Worm (Caenorhabditis elegans) whole organism, L1 larva: ENCODE data around the gene Y53F4B.23.

Source experiments
- C16A3.4 ChIP-seq: fragments of 150-350 bp; optimal IDR thresholded peaks from 2 replicates; lab custom pipeline; 2014; ENCODE audit warnings: missing biosample characterization, missing genetic modification characterization
- F16B12.6 ChIP-seq: fragments of 150-350 bp; optimal IDR thresholded peaks from 2 replicates; lab custom pipeline; 2014; ENCODE audit warnings: missing biosample characterization, missing genetic modification characterization
- Y116A8C.19 ChIP-seq: sonication (generic microtip); optimal IDR thresholded peaks from 2 replicates; lab custom pipeline; 2016; ENCODE audit warnings: missing compliant biosample characterization, missing genetic modification characterization, borderline replicate concordance
- aha-1 ChIP-seq: fragments of 150-350 bp; optimal IDR thresholded peaks from 2 replicates; lab custom pipeline; 2014; ENCODE audit warnings: missing biosample characterization, missing genetic modification characterization
- blmp-1 ChIP-seq: fragments of 150-350 bp; optimal IDR thresholded peaks from 2 replicates; lab custom pipeline; 2014; ENCODE audit warnings: missing biosample characterization, missing genetic modification characterization
- ceh-88 ChIP-seq: fragments of 200-800 bp; sonication (Bioruptor generic); IDR thresholded peaks from 2 replicates; pipeline ENCODE4 v1.3.6; 2022; ENCODE audit warnings: missing genetic modification characterization, missing compliant biosample characterization
- efl-3 ChIP-seq: fragments of 200-800 bp; sonication (Bioruptor generic); optimal IDR thresholded peaks from 2 replicates; lab custom pipeline; 2018; ENCODE audit warnings: mild to moderate bottlenecking, missing genetic modification characterization, missing compliant biosample characterization
- fkh-4 ChIP-seq: sonication (generic microtip); optimal IDR thresholded peaks from 2 replicates; lab custom pipeline; 2016; ENCODE audit warnings: missing compliant biosample characterization, missing genetic modification characterization, borderline replicate concordance
- fkh-8 ChIP-seq: sonication (generic microtip); optimal IDR thresholded peaks from 2 replicates; lab custom pipeline; 2016; ENCODE audit warnings: mild to moderate bottlenecking, missing genetic modification characterization, missing compliant biosample characterization
- fos-1 ChIP-seq: fragments of 150-350 bp; optimal IDR thresholded peaks from 2 replicates; lab custom pipeline; 2014; ENCODE audit warnings: missing biosample characterization, missing genetic modification characterization
- grh-1 ChIP-seq: fragments of 200-800 bp; sonication (Bioruptor generic); IDR thresholded peaks from 2 replicates; pipeline ENCODE4 v1.3.6; 2022; ENCODE audit warnings: missing genetic modification reagents, missing genetic modification characterization, missing compliant biosample characterization
- hpl-2 ChIP-seq: fragments of 150-350 bp; optimal IDR thresholded peaks from 2 replicates; lab custom pipeline; 2014; ENCODE audit warnings: missing biosample characterization, missing genetic modification reagents, missing genetic modification characterization
- jun-1 ChIP-seq: fragments of 150-350 bp; optimal IDR thresholded peaks from 2 replicates; lab custom pipeline; 2014; ENCODE audit warnings: missing biosample characterization, missing genetic modification reagents, missing genetic modification characterization
- lin-13 ChIP-seq: fragments of 150-350 bp; optimal IDR thresholded peaks from 2 replicates; lab custom pipeline; 2014; ENCODE audit warnings: missing biosample characterization, missing genetic modification reagents, missing genetic modification characterization
- lin-14 ChIP-seq: fragments of 200-800 bp; sonication (Bioruptor generic); optimal IDR thresholded peaks from 2 replicates; lab custom pipeline; 2018; ENCODE audit warnings: mild to moderate bottlenecking, missing genetic modification characterization, moderate library complexity, missing compliant biosample characterization
- lin-39 ChIP-seq: fragments of 150-350 bp; optimal IDR thresholded peaks from 2 replicates; lab custom pipeline; 2014; ENCODE audit warnings: missing biosample characterization, missing genetic modification reagents, missing genetic modification characterization
- lsy-2 ChIP-seq, 2 experiments: fragments of 150-350 bp; optimal IDR thresholded peaks; 2 replicates each; lab custom pipeline; 2014; ENCODE audit warnings: missing biosample characterization in 2 of 2, missing genetic modification characterization in 2 of 2
- mab-9 ChIP-seq: fragments of 200-800 bp; sonication (Bioruptor generic); IDR thresholded peaks from 2 replicates; pipeline ENCODE4 v1.3.6; 2022; ENCODE audit warnings: missing genetic modification reagents, missing genetic modification characterization, missing compliant biosample characterization
- mdl-1 ChIP-seq, 2 experiments: fragments of 150-350 bp; optimal IDR thresholded peaks; 2 replicates each; lab custom pipeline; 2014 to 2017; ENCODE audit warnings: missing biosample characterization in 2 of 2, missing genetic modification characterization in 2 of 2, inconsistent platforms in 1 of 2
- mef-2 ChIP-seq: fragments of 150-350 bp; optimal IDR thresholded peaks from 2 replicates; lab custom pipeline; 2014; ENCODE audit warnings: missing biosample characterization, missing genetic modification characterization
- nhr-11 ChIP-seq: fragments of 150-350 bp; optimal IDR thresholded peaks from 2 replicates; lab custom pipeline; 2014; ENCODE audit warnings: missing biosample characterization, missing genetic modification characterization
- nhr-237 ChIP-seq: fragments of 150-350 bp; optimal IDR thresholded peaks from 2 replicates; lab custom pipeline; 2014; ENCODE audit warnings: missing biosample characterization, missing genetic modification characterization
- nhr-71 ChIP-seq: sonication (generic microtip); optimal IDR thresholded peaks from 2 replicates; lab custom pipeline; 2016; ENCODE audit warnings: mild to moderate bottlenecking, missing genetic modification characterization, moderate library complexity, missing compliant biosample characterization
- nhr-76 ChIP-seq: sonication (generic microtip); optimal IDR thresholded peaks from 2 replicates; lab custom pipeline; 2017; ENCODE audit warnings: missing biosample characterization, missing genetic modification characterization
- pag-3 ChIP-seq: sonication (generic microtip); optimal IDR thresholded peaks from 2 replicates; lab custom pipeline; 2017; ENCODE audit warnings: missing genetic modification characterization, mild to moderate bottlenecking, missing compliant biosample characterization, antibody characterized with exemption, borderline replicate concordance; ENCODE audit not compliant: insufficient read depth
- skn-1 ChIP-seq: fragments of 150-350 bp; optimal IDR thresholded peaks from 2 replicates; lab custom pipeline; 2014; ENCODE audit warnings: missing biosample characterization, missing genetic modification characterization
- snu-23 ChIP-seq: sonication (generic microtip); optimal IDR thresholded peaks from 2 replicates; lab custom pipeline; 2016; ENCODE audit warnings: missing genetic modification characterization, missing compliant biosample characterization
- unc-62 ChIP-seq: fragments of 150-350 bp; optimal IDR thresholded peaks from 2 replicates; lab custom pipeline; 2014; ENCODE audit warnings: missing biosample characterization, missing genetic modification reagents, missing genetic modification characterization
- vab-15 ChIP-seq: sonication (generic microtip); optimal IDR thresholded peaks from 2 replicates; lab custom pipeline; 2017; ENCODE audit warnings: missing genotype, mild to moderate bottlenecking, missing genetic modification characterization, missing compliant biosample characterization

Y53F4B.23 gene

DNA sequence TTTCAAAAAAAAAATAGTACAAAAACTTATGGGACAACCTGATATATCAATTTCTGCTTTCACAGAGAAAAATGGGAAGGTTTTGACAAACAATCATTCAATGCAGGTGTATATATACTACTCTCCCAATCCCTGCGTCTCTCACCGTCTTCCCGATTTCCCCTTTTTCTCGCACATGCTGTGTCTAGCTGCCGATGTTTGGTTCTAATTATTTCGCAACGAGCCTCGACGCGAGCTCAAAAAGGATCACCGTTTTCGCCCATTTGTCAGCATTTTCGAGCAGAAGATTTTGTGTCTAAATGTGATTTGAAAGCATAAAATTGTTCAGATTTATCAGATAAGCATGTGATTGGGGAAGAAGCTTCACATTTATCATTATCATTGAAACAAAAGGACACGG lies 48.9 kb downstream of the Y53F4B.23 start (continued):
- TF ChIP-seq C16A3.4 (tag; lab: Kevin White, UChicago) (no peak), aha-1 (tag; lab: Kevin White, UChicago) (no peak), ceh-88 (GFP tag; lab: Robert Waterston, UW) (no peak), hpl-2 (GFP tag; lab: Kevin White, UChicago) (no peak), efl-3 (no peak), pag-3 (no peak), snu-23 (GFP tag; lab: Kevin White, UChicago) (peak; percentile 40), fos-1 (tag; lab: Kevin White, UChicago) (no peak)
- TF ChIP-seq, all 84 proteins: peak for 22

DNA sequence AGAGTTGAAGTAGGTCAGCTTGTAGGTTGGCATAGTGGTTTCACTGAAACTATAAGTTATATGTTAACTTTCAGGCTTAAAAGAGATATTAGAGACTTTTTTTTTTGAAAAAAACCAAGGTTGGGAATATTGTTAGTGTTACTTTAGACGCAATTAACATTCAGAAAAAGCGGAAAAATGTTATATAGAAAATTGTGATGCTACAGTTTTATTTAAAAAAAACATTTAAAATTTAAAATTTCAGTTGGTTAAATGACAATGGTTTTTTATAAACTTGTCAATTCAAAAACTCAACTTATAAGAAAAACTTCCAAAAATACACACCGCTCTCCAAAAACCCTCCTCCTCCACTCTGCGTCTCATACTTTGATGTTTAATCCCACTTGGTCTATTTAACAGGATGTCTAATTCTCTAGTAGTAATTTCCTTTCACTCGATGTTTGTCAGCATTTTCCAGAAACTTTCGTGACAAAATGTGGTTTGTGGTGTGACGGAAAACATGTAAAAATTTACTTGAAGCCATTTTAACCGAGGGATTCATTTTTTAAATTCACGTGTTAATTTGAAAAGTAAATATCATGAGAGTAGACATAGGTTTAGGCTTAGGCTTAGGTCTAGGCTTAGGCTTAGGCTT lies 50.7 kb downstream of the Y53F4B.23 start, which contains the start of gene gst-31:
gst-31 (minus strand) TSS at position 51 of the 634 bp plus-strand sequence.
- TF ChIP-seq lin-14 (GFP tag; lab: Kevin White, UChicago) (peak; percentile 61), skn-1 (tag; lab: Kevin White, UChicago) (peak; percentile 88), hpl-2 (GFP tag; lab: Kevin White, UChicago) (no peak), fkh-8 (tag; lab: Kevin White, UChicago) (peak; percentile 81), lsy-2 (tag; optimal IDR thresholded peaks at IDR 0.05; lab: Kevin White, UChicago) (peak in 1 of 2 experiments; percentile 16), F16B12.6 (tag; lab: Kevin White, UChicago) (no peak), blmp-1 (tag; lab: Kevin White, UChicago) (peak; percentile 50), snu-23 (GFP tag; lab: Kevin White, UChicago) (peak; percentile 28)

DNA sequence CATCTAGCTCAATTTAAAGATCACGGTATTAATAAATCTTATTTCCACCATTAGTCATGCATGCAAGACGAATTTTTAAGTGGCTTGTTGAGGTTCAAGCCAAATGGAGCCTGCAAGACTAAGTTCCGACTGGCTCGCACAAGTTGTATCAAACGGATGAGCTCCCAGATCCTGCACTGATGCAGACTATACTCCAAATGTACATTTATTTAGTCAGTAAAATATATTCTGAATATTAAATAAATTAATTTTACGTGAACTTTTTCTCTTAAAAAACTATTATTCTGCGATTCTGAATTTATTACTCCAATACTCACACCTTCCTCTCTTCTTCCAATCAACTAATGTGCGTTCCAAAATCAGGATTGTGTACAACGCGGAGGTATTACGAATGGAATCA lies 51.3 kb downstream of the Y53F4B.23 start, which contains the start of gene Y53F4B.36:
Y53F4B.36 (plus strand) TSS at position 301 of the 400 bp plus-strand sequence.
- no peak for TF ChIP-seq nhr-76 (tag; lab: Kevin White, UChicago)
- TF ChIP-seq fkh-4: no peak
- no peak for TF ChIP-seq jun-1 (tag; lab: Kevin White, UChicago)
- TF ChIP-seq unc-62 (GFP tag; lab: Kevin White, UChicago): no peak
- TF ChIP-seq grh-1 (GFP tag; lab: Robert Waterston, UW): no peak
- no peak for TF ChIP-seq Y116A8C.19 (tag; lab: Kevin White, UChicago)
- no peak for TF ChIP-seq mef-2 (tag; lab: Kevin White, UChicago)
- no peak for TF ChIP-seq vab-15 (tag; lab: Kevin White, UChicago)
- TF ChIP-seq lin-13 (GFP tag; lab: Kevin White, UChicago): no peak
- TF ChIP-seq nhr-237 (tag; lab: Kevin White, UChicago): no peak
- TF ChIP-seq nhr-71 (tag; lab: Kevin White, UChicago): no peak
- no peak for TF ChIP-seq skn-1 (tag; lab: Kevin White, UChicago)
- no peak for TF ChIP-seq lin-39 (tag; lab: Kevin White, UChicago)
- TF ChIP-seq mdl-1 (tag; optimal IDR thresholded peaks at IDR 0.05; lab: Kevin White, UChicago): no peak
- TF ChIP-seq mab-9 (GFP tag; lab: Robert Waterston, UW): no peak
- TF ChIP-seq nhr-11 (tag; lab: Kevin White, UChicago): no peak
- TF ChIP-seq, all 84 proteins: peak for 0
